Fruit fly (Drosophila melanogaster): Measurements from ENCODE around the gene CG18180.

Gene CG18180

DNA sequence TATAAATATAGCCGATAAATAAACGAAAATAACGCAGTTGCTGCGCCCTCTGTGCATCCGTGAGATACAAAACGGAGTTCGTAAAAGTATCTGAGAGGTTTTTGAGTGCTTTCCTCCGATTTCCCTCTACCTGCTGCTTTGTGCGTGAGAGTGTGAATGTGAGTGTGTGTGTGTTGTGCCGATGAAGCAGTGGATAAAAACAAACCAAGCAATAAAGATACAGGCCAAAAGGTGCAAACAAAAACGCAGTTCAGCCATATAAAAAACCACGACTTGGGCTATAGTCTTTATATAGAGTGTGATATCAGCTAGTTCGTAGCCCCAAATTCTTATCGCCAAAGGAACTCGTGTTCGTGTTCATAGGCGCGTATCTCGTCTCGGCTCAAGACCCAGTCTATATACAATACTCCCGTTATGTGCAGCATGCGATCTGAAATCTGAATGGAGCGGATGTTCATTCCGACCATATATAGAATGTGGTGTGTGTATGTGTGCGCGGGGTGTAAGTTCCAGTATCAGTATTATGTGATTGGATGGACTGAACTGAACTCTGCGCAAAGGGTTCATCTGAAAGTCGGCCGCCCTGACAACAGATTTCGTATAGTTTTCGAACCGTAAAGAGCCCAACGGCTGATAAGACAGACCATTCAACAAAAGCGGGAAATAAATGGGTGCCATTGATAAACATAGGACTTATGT lies 25.2 kb upstream of the CG18180 start:
- TF ChIP-seq HLH106 (tag; optimal IDR thresholded peaks at IDR 0.05) (no peak), psq (GFP tag; optimal IDR thresholded peaks at IDR 0.05) (peak; percentile 82)

DNA sequence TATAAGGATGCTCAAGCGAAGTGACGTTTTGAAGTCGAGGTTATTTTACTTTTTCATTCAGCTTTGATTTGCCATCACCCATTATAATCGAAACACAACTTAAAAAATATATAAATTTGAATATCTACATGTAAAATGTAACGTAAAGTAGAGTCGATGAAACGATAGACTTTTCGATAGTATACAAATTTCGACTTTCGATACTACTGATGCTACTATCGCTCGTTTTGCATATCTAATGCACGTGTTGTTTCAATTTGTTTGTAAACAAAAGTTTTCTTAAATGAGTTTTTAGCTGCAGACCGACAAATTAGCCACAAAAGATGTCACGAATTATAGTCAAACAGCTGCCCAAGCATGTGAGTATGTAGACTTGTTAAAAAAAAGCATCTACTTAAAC lies 16.8 kb upstream of the CG18180 start, which contains the start of gene CG3335:
CG3335 (plus strand) TSS at position 224 of the 400 bp plus-strand sequence.
- no peak for TF ChIP-seq Hr78 (GFP tag; optimal IDR thresholded peaks at IDR 0.05)
- peak; percentile 12 for TF ChIP-seq Myc (optimal IDR thresholded peaks at IDR 0.05)

DNA sequence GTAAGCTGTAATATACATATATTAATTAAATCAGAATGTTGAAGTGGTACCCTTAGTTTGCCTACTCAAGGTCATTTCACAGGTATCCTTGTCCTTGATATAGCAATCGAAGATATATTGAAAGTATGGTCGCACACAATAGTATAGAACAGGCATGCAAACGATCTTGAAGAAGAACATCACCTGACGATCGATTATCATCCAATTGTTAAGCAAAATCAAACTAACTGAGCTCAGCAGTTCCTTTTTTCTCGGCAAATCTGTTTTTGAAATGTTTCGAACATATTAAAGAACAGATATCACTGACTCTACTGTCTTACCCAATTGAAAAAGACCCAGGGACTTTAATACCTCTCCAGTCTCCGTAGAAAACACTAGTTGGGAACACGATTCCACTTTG lies 12.4 kb upstream of the CG18180 start, which contains the start of gene Cyp40:
Cyp40 (plus strand) TSS at position 301 of the 400 bp plus-strand sequence.
- TF ChIP-seq Hr83 (GFP tag; optimal IDR thresholded peaks at IDR 0.05; ENCODE audit: poor library complexity, severe bottlenecking) (no peak), Rel (GFP tag; optimal IDR thresholded peaks at IDR 0.05) (no peak), Rel (tag; optimal IDR thresholded peaks at IDR 0.05) (no peak), Dif (GFP tag; optimal IDR thresholded peaks at IDR 0.05; ENCODE audit: partially characterized antibody) (no peak), Abd-B (GFP tag; optimal IDR thresholded peaks at IDR 0.05) (no peak), lola (GFP tag; optimal IDR thresholded peaks at IDR 0.05) (no peak), Jra (GFP tag; optimal IDR thresholded peaks at IDR 0.05) (no peak), N (GFP tag; optimal IDR thresholded peaks at IDR 0.05) (no peak), fru (GFP tag; optimal IDR thresholded peaks at IDR 0.05) (no peak), brk (GFP tag; optimal IDR thresholded peaks at IDR 0.05) (no peak), jim (GFP tag; optimal IDR thresholded peaks at IDR 0.05) (no peak), Sp1 (GFP tag; optimal IDR thresholded peaks at IDR 0.05) (no peak), Dfd (GFP tag; optimal IDR thresholded peaks at IDR 0.05) (no peak), OdsH (GFP tag; optimal IDR thresholded peaks at IDR 0.05) (no peak), HLH106 (tag; optimal IDR thresholded peaks at IDR 0.05) (no peak), CrebA (GFP tag; optimal IDR thresholded peaks at IDR 0.05; ENCODE audit: borderline replicate concordance) (no peak)

DNA sequence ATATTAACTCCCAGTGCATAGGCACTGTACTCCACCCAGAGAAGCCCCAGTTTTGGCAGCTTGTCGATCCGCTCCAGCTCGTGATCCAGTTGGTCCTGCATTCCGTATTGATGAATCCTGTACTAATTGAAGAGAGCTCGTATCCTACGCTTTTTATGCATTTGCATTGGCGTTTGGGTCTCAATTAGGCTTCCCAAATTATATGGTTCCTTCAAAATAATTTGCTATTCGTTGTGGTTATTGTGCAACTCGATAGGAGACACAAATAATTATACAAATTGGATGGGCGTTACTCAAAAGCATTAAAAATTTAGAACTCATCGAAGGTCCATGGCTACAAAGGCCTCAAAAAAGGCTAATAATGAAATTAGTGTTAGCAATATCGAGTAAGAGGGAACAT lies 11.7 kb upstream of the CG18180 start, which contains the start of gene Or67b:
Or67b (minus strand) TSS at position 101 of the 400 bp plus-strand sequence.
- TF ChIP-seq pan (optimal IDR thresholded peaks at IDR 0.05) (no peak), Mio (GFP tag; optimal IDR thresholded peaks at IDR 0.05) (no peak), Abd-B (GFP tag; optimal IDR thresholded peaks at IDR 0.05) (no peak), ey (GFP tag; optimal IDR thresholded peaks at IDR 0.05) (no peak), dmrt93B (GFP tag; optimal IDR thresholded peaks at IDR 0.05) (no peak), psq (GFP tag; optimal IDR thresholded peaks at IDR 0.05) (no peak), HLH106 (tag; optimal IDR thresholded peaks at IDR 0.05) (no peak), Hr78 (GFP tag; optimal IDR thresholded peaks at IDR 0.05) (no peak), fru (GFP tag; optimal IDR thresholded peaks at IDR 0.05) (no peak), Dif (GFP tag; optimal IDR thresholded peaks at IDR 0.05; ENCODE audit: partially characterized antibody) (no peak), Myc (optimal IDR thresholded peaks at IDR 0.05) (no peak), foxo (GFP tag; optimal IDR thresholded peaks at IDR 0.05) (no peak), CrebA (GFP tag; optimal IDR thresholded peaks at IDR 0.05; ENCODE audit: borderline replicate concordance) (no peak), CG32264 (GFP tag; optimal IDR thresholded peaks at IDR 0.05) (no peak)

DNA sequence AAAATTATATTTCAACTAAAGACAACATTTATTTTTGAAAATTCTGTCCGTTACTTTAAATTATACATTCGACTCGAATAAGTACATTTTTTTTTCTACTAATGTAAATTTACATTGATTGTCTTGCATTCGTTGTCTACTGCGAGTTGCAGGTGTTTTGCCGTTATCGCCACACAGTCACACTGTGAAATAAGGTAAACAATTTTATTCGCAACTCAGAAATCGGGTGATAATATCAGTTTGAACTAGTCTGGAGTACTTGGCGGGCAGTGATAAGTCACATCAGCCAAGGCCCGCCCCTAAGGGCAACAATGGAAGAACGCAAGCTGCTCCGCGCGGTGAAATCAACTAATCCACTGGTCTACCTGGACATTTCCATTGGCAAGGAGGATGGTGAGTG lies 10.9 kb upstream of the CG18180 start:
- no peak for TF ChIP-seq rgr (GFP tag; optimal IDR thresholded peaks at IDR 0.05)
- TF ChIP-seq brk (GFP tag; optimal IDR thresholded peaks at IDR 0.05), result no peak
- no peak for TF ChIP-seq Hr83 (GFP tag; optimal IDR thresholded peaks at IDR 0.05; ENCODE audit: poor library complexity, severe bottlenecking)
- TF ChIP-seq sv (GFP tag; optimal IDR thresholded peaks at IDR 0.05), result no peak
- no peak for TF ChIP-seq GATAd (GFP tag; optimal IDR thresholded peaks at IDR 0.05)
- no peak for TF ChIP-seq Hnf4 (GFP tag; optimal IDR thresholded peaks at IDR 0.05)
- TF ChIP-seq usp (GFP tag; optimal IDR thresholded peaks at IDR 0.05), result no peak
- no peak for TF ChIP-seq sage (GFP tag; optimal IDR thresholded peaks at IDR 0.05)
- no peak for TF ChIP-seq lola (GFP tag; optimal IDR thresholded peaks at IDR 0.05)
- no peak for TF ChIP-seq Dfd (GFP tag; optimal IDR thresholded peaks at IDR 0.05)
- no peak for TF ChIP-seq Myc (optimal IDR thresholded peaks at IDR 0.05)
- TF ChIP-seq jim (GFP tag; optimal IDR thresholded peaks at IDR 0.05), result no peak
- TF ChIP-seq CG9705 (GFP tag; optimal IDR thresholded peaks at IDR 0.05), result no peak

Measured in whole organism, wandering third instar larva.